Worm (Caenorhabditis elegans): Measurements from ENCODE around the gene F40G9.12.

F40G9.12 gene

ce11 chrIII:190686-191085 lies 19.0 kb downstream of the F40G9.12 start, which contains the start of gene cox-17:
cox-17 (plus strand) TSS chrIII:190986.
- no peak for TF ChIP-seq unc-62 (GFP tag; optimal IDR thresholded peaks at IDR 0.05)

- TF ChIP-seq unc-62 (GFP tag; optimal IDR thresholded peaks at IDR 0.05) = no peak
Observed at ce11 chrIII:191803-192202, 20.2 kb downstream of the F40G9.12 start, which contains the start of gene sec-20. sec-20 (plus strand) TSS chrIII:192103.

DNA sequence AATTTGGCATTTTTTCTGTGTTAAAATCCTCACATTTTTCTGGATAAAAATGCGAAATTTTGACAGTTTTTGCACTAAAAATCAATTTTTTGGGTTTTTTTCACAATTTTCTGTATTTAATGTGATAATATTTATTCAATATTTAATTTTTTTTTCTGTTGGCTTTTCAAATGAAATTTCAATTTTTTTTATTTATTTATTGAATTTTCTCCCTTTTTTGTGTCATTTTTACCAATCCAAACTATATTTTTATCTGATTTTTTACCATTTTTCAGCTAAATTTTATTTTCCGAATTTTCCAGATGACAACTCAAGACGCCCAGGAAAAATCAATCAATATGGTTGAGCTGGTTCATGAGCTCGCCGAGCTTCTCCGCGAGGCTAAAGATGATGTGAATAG lies 22.5 kb downstream of the F40G9.12 start, which contains the start of gene F40G9.17:
Gene F40G9.17, plus strand, starts transcription at position 301 of the 400 bp plus-strand sequence.
- no peak for TF ChIP-seq unc-62 (GFP tag; optimal IDR thresholded peaks at IDR 0.05)

DNA sequence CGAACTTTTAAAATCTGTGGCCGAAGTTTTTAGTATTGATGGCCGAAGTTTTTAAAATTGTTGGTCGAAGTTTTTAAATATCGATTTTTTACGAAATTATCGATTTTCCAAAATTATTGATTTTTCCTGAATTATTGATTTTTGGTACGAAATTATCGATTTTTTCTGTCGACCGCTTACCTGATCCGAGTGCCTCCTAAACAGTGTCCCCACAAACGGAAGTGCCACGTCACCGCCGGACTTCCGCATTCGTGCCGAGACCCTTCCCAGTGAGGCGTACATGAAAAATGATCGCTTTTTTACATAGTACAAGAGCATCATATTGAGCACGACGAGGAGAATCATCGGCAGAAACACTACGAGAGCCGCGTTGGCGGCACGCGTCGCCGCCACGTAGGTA lies 32.3 kb downstream of the F40G9.12 start:
- TF ChIP-seq unc-62 (GFP tag; optimal IDR thresholded peaks at IDR 0.05) = no peak

ce11 chrIII:207023-207422 lies 35.4 kb downstream of the F40G9.12 start, which contains the start of gene W10C4.1:
W10C4.1 (minus strand) TSS chrIII:207123.
- no peak for TF ChIP-seq unc-62 (GFP tag; optimal IDR thresholded peaks at IDR 0.05)

DNA sequence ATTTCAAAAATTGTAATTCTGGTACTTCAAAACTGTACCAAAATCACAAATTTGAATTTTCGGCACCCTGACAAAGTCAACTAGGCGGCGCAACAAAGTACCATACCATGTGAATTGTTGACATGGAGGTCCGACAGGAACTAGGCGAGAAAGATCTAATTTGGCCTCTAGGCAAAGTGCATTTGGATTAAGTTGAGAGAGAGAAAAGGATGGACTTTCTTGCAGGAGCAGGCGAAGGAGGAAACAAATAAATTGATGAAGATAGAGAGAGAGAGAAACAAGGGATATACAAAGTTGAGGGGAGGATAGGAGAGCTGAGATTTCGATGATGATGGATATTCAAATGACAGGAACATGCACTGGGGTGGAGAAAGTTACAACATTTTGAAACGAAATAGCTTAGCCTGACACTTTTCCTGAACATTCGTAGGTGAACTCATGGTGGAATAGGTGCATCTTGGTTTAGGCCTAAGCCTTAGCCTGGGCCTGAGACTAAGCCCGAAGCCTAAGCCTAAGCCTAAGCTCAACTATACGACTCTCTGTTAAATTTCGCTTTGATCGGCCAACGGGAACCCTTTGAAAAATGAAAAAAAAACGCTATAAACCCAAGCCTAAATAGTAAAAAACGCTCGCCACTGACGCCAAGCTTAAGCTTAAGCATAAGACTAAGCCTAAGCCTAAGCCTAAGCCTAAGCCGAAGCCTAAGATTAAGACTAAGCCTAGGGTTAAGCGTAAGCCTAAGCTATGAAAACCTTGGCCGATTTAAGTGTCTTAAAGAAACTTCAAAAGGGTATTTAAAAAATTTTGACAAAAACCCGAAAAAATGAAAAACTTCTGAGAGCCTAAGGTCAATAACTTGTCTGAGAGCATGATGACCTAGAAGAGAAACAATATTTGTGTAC lies 37.4 kb downstream of the F40G9.12 start:
- TF ChIP-seq unc-62 (GFP tag; optimal IDR thresholded peaks at IDR 0.05) = no peak

ce11 chrIII:209695-210091 lies 38.0 kb downstream of the F40G9.12 start, which contains the start of gene klp-20:
klp-20 (plus strand) TSS chrIII:209992.
- TF ChIP-seq unc-62 (GFP tag; optimal IDR thresholded peaks at IDR 0.05) = no peak

ce11 chrIII:211387-211786 lies 39.7 kb downstream of the F40G9.12 start:
- no peak for TF ChIP-seq unc-62 (GFP tag; optimal IDR thresholded peaks at IDR 0.05)

- TF ChIP-seq unc-62 (GFP tag; optimal IDR thresholded peaks at IDR 0.05) = no peak
Observed at ce11 chrIII:220368-220767, 48.7 kb downstream of the F40G9.12 start.

Measured in whole organism, dauer.